Worm (Caenorhabditis elegans): ENCODE results near the gene F09B9.4.

The F09B9.4 gene

ce11 chrX:10206008-10206407 lies 45.6 kb downstream of the F09B9.4 start:
- TF ChIP-seq nhr-67 (tag; optimal IDR thresholded peaks at IDR 0.05), result no peak
- no peak for TF ChIP-seq nhr-237 (tag; optimal IDR thresholded peaks at IDR 0.05)
- TF ChIP-seq ceh-9 (tag; optimal IDR thresholded peaks at IDR 0.05), result no peak
- TF ChIP-seq elt-2 (tag; optimal IDR thresholded peaks at IDR 0.05), result no peak
- no peak for TF ChIP-seq zag-1 (tag; optimal IDR thresholded peaks at IDR 0.05)
- TF ChIP-seq fkh-10 (GFP tag; optimal IDR thresholded peaks at IDR 0.05), result no peak
- no peak for TF ChIP-seq unc-62 (GFP tag; optimal IDR thresholded peaks at IDR 0.05)
- no peak for TF ChIP-seq nhr-23 (tag; optimal IDR thresholded peaks at IDR 0.05)
- TF ChIP-seq nfya-1 (tag; optimal IDR thresholded peaks at IDR 0.05; ENCODE audit: insufficient read depth), result no peak
- TF ChIP-seq lin-39 (tag; optimal IDR thresholded peaks at IDR 0.05), result no peak
- no peak for TF ChIP-seq mdl-1 (tag; optimal IDR thresholded peaks at IDR 0.05)
- TF ChIP-seq ztf-11 (tag; optimal IDR thresholded peaks at IDR 0.05), result no peak
- TF ChIP-seq nhr-28 (tag; optimal IDR thresholded peaks at IDR 0.05), result no peak
- no peak for TF ChIP-seq nhr-76 (tag; optimal IDR thresholded peaks at IDR 0.05)
- TF ChIP-seq jun-1 (tag; optimal IDR thresholded peaks at IDR 0.05), result no peak
- TF ChIP-seq elt-1 (tag; optimal IDR thresholded peaks at IDR 0.05), result no peak
- TF ChIP-seq pha-4 (tag; optimal IDR thresholded peaks at IDR 0.05), result no peak
- no peak for TF ChIP-seq nhr-25 (tag; optimal IDR thresholded peaks at IDR 0.05)
- TF ChIP-seq fos-1 (tag; optimal IDR thresholded peaks at IDR 0.05), result no peak

- no peak for TF ChIP-seq fkh-2 (tag; optimal IDR thresholded peaks at IDR 0.05)
- TF ChIP-seq ama-1 (optimal IDR thresholded peaks at IDR 0.05), result no peak
- no peak for TF ChIP-seq elt-3 (tag; optimal IDR thresholded peaks at IDR 0.05)
- no peak for TF ChIP-seq lsy-12 (tag; optimal IDR thresholded peaks at IDR 0.05)
- TF ChIP-seq egl-27 (tag; optimal IDR thresholded peaks at IDR 0.05), result no peak
- no peak for TF ChIP-seq ztf-4 (tag; optimal IDR thresholded peaks at IDR 0.05)
These were observed 48.1 kb downstream of the F09B9.4 start for ce11 chrX:10208481-10208880.
